Worm (Caenorhabditis elegans) whole organism, L1 larva: ENCODE data around the gene W01B6.6.

Source experiments
- C04F5.9 ChIP-seq: sonication (generic microtip); optimal IDR thresholded peaks from 2 replicates; lab custom pipeline; 2016; ENCODE audit warnings: missing genetic modification characterization, missing compliant biosample characterization
- F16B12.6 ChIP-seq: fragments of 150-350 bp; optimal IDR thresholded peaks from 2 replicates; lab custom pipeline; 2014; ENCODE audit warnings: missing biosample characterization, missing genetic modification characterization
- Y116A8C.19 ChIP-seq: sonication (generic microtip); optimal IDR thresholded peaks from 2 replicates; lab custom pipeline; 2016; ENCODE audit warnings: missing compliant biosample characterization, missing genetic modification characterization, borderline replicate concordance
- alr-1 ChIP-seq: fragments of 200-800 bp; sonication (Bioruptor generic); optimal IDR thresholded peaks from 2 replicates; lab custom pipeline; 2018; ENCODE audit warnings: borderline replicate concordance, mild to moderate bottlenecking, missing genetic modification characterization, missing compliant biosample characterization
- aly-2 ChIP-seq: fragments of 150-350 bp; optimal IDR thresholded peaks from 2 replicates; lab custom pipeline; 2014; ENCODE audit warnings: missing biosample characterization, missing genetic modification characterization
- ama-1 ChIP-seq: fragments of 150-350 bp; optimal IDR thresholded peaks from 2 replicates; lab custom pipeline; 2014
- ceh-8 ChIP-seq: fragments of 200-800 bp; sonication (Bioruptor generic); optimal IDR thresholded peaks from 2 replicates; lab custom pipeline; 2018; ENCODE audit warnings: mild to moderate bottlenecking, missing genetic modification characterization, moderate library complexity, missing compliant biosample characterization
- ceh-90 ChIP-seq: sonication (generic microtip); optimal IDR thresholded peaks from 2 replicates; lab custom pipeline; 2016; ENCODE audit warnings: missing genetic modification characterization, missing compliant biosample characterization
- dpl-1 ChIP-seq, 3 experiments: fragments of 150-350 bp in 2 of 3; sonication (generic microtip) in 1 of 3; optimal IDR thresholded peaks; 2 replicates each; lab custom pipeline; 2014 to 2017; ENCODE audit warnings: missing biosample characterization in 3 of 3, missing genetic modification characterization in 3 of 3, missing genetic modification reagents in 3 of 3
- efl-1 ChIP-seq, 4 experiments: fragments of 150-350 bp; optimal IDR thresholded peaks in 3 of 4; peaks in 1 of 4; 1 replicate in 1 of 4; 2 replicates in 3 of 4; lab custom pipeline; 2014; ENCODE audit warnings: missing biosample characterization in 2 of 4, missing genetic modification characterization in 2 of 4, missing genetic modification reagents in 2 of 4
- egl-27 ChIP-seq, 2 experiments: fragments of 150-350 bp in 1 of 2; sonication (generic microtip); optimal IDR thresholded peaks; 3 replicates each; lab custom pipeline; 2017 to 2018; ENCODE audit warnings: missing biosample characterization in 2 of 2, missing genetic modification characterization in 2 of 2, missing genetic modification reagents in 2 of 2
- fkh-4 ChIP-seq: sonication (generic microtip); optimal IDR thresholded peaks from 2 replicates; lab custom pipeline; 2016; ENCODE audit warnings: missing compliant biosample characterization, missing genetic modification characterization, borderline replicate concordance
- fos-1 ChIP-seq: fragments of 150-350 bp; optimal IDR thresholded peaks from 2 replicates; lab custom pipeline; 2014; ENCODE audit warnings: missing biosample characterization, missing genetic modification characterization
- grh-1 ChIP-seq: fragments of 200-800 bp; sonication (Bioruptor generic); IDR thresholded peaks from 2 replicates; pipeline ENCODE4 v1.3.6; 2022; ENCODE audit warnings: missing genetic modification reagents, missing genetic modification characterization, missing compliant biosample characterization
- lin-13 ChIP-seq: fragments of 150-350 bp; optimal IDR thresholded peaks from 2 replicates; lab custom pipeline; 2014; ENCODE audit warnings: missing biosample characterization, missing genetic modification reagents, missing genetic modification characterization
- lin-15B ChIP-seq: fragments of 150-350 bp; sonication (generic microtip); optimal IDR thresholded peaks from 3 replicates; lab custom pipeline; 2014; ENCODE audit warnings: missing biosample characterization, missing genetic modification characterization
- mab-9 ChIP-seq: fragments of 200-800 bp; sonication (Bioruptor generic); IDR thresholded peaks from 2 replicates; pipeline ENCODE4 v1.3.6; 2022; ENCODE audit warnings: missing genetic modification reagents, missing genetic modification characterization, missing compliant biosample characterization
- mep-1 ChIP-seq: fragments of 150-350 bp; optimal IDR thresholded peaks from 2 replicates; lab custom pipeline; 2014; ENCODE audit warnings: missing biosample characterization, missing genetic modification characterization
- nhr-11 ChIP-seq: fragments of 150-350 bp; optimal IDR thresholded peaks from 2 replicates; lab custom pipeline; 2014; ENCODE audit warnings: missing biosample characterization, missing genetic modification characterization
- nhr-20 ChIP-seq: sonication (generic microtip); optimal IDR thresholded peaks from 2 replicates; lab custom pipeline; 2016; ENCODE audit warnings: mild to moderate bottlenecking, missing genetic modification characterization, missing compliant biosample characterization
- nhr-47 ChIP-seq: sonication (generic microtip); optimal IDR thresholded peaks from 2 replicates; lab custom pipeline; 2016; ENCODE audit warnings: mild to moderate bottlenecking, missing genetic modification characterization, moderate library complexity, missing compliant biosample characterization
- nhr-84 ChIP-seq: sonication (generic microtip); optimal IDR thresholded peaks from 2 replicates; lab custom pipeline; 2017; ENCODE audit warnings: missing biosample characterization, missing genetic modification characterization
- snu-23 ChIP-seq: sonication (generic microtip); optimal IDR thresholded peaks from 2 replicates; lab custom pipeline; 2016; ENCODE audit warnings: missing genetic modification characterization, missing compliant biosample characterization
- sox-4 ChIP-seq: sonication (generic microtip); optimal IDR thresholded peaks from 2 replicates; lab custom pipeline; 2016; ENCODE audit warnings: missing genetic modification characterization, missing compliant biosample characterization
- sptf-1 ChIP-seq: fragments of 150-350 bp; optimal IDR thresholded peaks from 2 replicates; lab custom pipeline; 2014; ENCODE audit warnings: missing biosample characterization, missing genetic modification characterization
- sup-37 ChIP-seq: fragments of 200-800 bp; sonication (Bioruptor generic); optimal IDR thresholded peaks from 2 replicates; lab custom pipeline; 2018; ENCODE audit warnings: mild to moderate bottlenecking, missing genetic modification characterization, missing compliant biosample characterization
- swsn-7 ChIP-seq: sonication (generic microtip); optimal IDR thresholded peaks from 2 replicates; lab custom pipeline; 2016; ENCODE audit warnings: missing genetic modification characterization, missing compliant biosample characterization
- tlp-1 ChIP-seq: fragments of 150-350 bp; optimal IDR thresholded peaks from 2 replicates; lab custom pipeline; 2014; ENCODE audit warnings: missing biosample characterization, missing genetic modification characterization
- unc-30 ChIP-seq: sonication (generic microtip); optimal IDR thresholded peaks from 2 replicates; lab custom pipeline; 2017; ENCODE audit warnings: missing biosample characterization, missing genetic modification characterization
- unc-98 ChIP-seq: fragments of 200-800 bp; sonication (Bioruptor generic); IDR thresholded peaks from 2 replicates; pipeline ENCODE4 v1.3.6; 2022; ENCODE audit warnings: missing genetic modification characterization, missing compliant biosample characterization
- vab-15 ChIP-seq: sonication (generic microtip); optimal IDR thresholded peaks from 2 replicates; lab custom pipeline; 2017; ENCODE audit warnings: missing genotype, mild to moderate bottlenecking, missing genetic modification characterization, missing compliant biosample characterization
- zag-1 ChIP-seq: fragments of 150-350 bp; optimal IDR thresholded peaks from 2 replicates; lab custom pipeline; 2014; ENCODE audit warnings: missing biosample characterization, missing genetic modification characterization
- zip-4 ChIP-seq: fragments of 200-800 bp; sonication (Bioruptor generic); optimal IDR thresholded peaks from 2 replicates; lab custom pipeline; 2018; ENCODE audit warnings: mild to moderate bottlenecking, missing genetic modification characterization, moderate library complexity, missing compliant biosample characterization
- ztf-4 ChIP-seq: fragments of 150-350 bp; optimal IDR thresholded peaks from 2 replicates; lab custom pipeline; 2014; ENCODE audit warnings: missing biosample characterization, missing genetic modification characterization

W01B6.6 gene

DNA sequence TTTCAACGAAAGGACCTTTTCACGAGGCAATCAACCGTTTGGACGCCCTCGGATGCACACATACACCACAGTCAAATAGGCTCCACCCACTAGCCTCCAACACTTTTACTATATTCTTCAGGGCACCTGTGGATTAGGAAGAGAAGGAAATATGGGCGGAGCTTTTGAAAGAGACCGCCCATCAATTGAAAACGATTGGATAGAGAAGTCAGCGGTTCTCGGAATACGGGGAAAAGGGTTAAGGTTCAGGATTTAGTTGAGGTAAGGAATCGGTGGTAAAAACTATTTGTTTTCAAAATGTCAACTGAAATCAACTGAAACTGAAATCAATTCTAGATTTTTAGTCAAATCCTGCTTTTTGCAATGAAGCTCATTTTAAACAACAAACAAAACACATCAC, 29.5 kb downstream of the W01B6.6 start, which contains the start of gene egl-38:
egl-38 (minus strand) TSS at position 101 of the 400 bp plus-strand sequence.
- no peak for TF ChIP-seq swsn-7 (tag; lab: Kevin White, UChicago)
- no peak for TF ChIP-seq F16B12.6 (tag; lab: Kevin White, UChicago)
- no peak for TF ChIP-seq fos-1 (tag; lab: Kevin White, UChicago)
- TF ChIP-seq sox-4 (tag; lab: Kevin White, UChicago): no peak
- no peak for TF ChIP-seq efl-1 (optimal IDR thresholded peaks at IDR 0.05; lab: Kevin White, UChicago)
- no peak for TF ChIP-seq efl-1 (GFP tag; optimal IDR thresholded peaks at IDR 0.05 in 1 of 2; lab: Kevin White, UChicago)
- TF ChIP-seq lin-13 (GFP tag; lab: Kevin White, UChicago): no peak
- no peak for TF ChIP-seq mep-1
- TF ChIP-seq ama-1: no peak
- no peak for TF ChIP-seq Y116A8C.19 (tag; lab: Kevin White, UChicago)
- no peak for TF ChIP-seq aly-2 (tag; lab: Kevin White, UChicago)
- TF ChIP-seq fkh-4 (tag; lab: Kevin White, UChicago): no peak
- no peak for TF ChIP-seq tlp-1 (tag; lab: Kevin White, UChicago)
- no peak for TF ChIP-seq ceh-90 (tag; lab: Kevin White, UChicago)
- TF ChIP-seq zip-4 (GFP tag; lab: Kevin White, UChicago): no peak
- TF ChIP-seq nhr-20: no peak
- no peak for TF ChIP-seq unc-30 (tag; lab: Kevin White, UChicago)
- TF ChIP-seq, all 84 proteins: peak for 0

DNA sequence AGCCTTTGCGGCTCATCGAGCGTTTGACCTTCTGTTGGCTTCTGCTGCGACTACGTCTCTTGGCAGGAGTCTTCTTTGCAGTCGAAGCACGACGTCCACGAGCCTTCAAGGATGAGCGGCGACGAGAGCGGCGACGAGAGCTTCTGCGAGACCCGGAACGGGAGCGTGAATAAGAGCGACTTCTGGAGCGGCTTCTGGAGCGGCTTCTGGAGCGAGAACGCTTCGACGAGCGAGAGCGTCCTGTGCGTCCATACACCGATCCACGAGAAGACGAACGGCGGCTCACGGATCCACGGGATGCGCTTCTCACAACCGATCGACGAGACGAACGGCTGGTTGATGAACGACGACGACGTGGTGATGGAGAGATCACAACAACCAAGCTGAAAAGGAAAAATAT, 30.0 kb downstream of the W01B6.6 start:
- no peak for TF ChIP-seq alr-1 (tag; lab: Kevin White, UChicago)

DNA sequence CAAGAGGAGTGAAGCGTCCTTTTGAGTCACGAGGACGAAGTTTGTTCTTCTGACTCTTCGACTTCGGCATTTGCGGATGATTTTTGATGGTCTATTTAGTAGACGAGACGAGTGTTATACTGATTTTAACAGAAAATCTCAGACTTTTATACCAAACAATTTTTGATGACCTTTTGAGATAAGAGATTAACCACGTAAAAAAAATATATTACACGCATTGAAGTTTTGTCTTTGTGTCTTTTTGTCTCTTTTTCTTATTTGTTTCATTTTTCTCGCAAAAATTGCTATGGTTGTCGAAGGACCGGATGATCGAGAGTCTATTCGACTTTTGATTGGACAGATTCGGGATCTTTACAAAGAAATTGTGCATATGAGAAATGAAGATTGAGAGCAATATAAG, 30.5 kb downstream of the W01B6.6 start, which contains the start of gene spch-1:
spch-1 (minus strand) TSS at position 101 of the 400 bp plus-strand sequence.
- TF ChIP-seq mep-1: no peak
- no peak for TF ChIP-seq zag-1
- TF ChIP-seq snu-23 (GFP tag; lab: Kevin White, UChicago): no peak
- TF ChIP-seq unc-98 (GFP tag; lab: Robert Waterston, UW): no peak
- no peak for TF ChIP-seq ceh-8 (GFP tag; lab: Kevin White, UChicago)
- no peak for TF ChIP-seq lin-13 (GFP tag; lab: Kevin White, UChicago)
- no peak for TF ChIP-seq F16B12.6 (tag; lab: Kevin White, UChicago)
- no peak for TF ChIP-seq Y116A8C.19 (tag; lab: Kevin White, UChicago)
- TF ChIP-seq nhr-47 (tag; lab: Kevin White, UChicago): no peak
- TF ChIP-seq vab-15 (tag; lab: Kevin White, UChicago): no peak
- no peak for TF ChIP-seq mab-9 (GFP tag; lab: Robert Waterston, UW)
- TF ChIP-seq egl-27 (tag; optimal IDR thresholded peaks at IDR 0.05; lab: Kevin White, UChicago): no peak
- no peak for TF ChIP-seq ceh-90 (tag; lab: Kevin White, UChicago)
- TF ChIP-seq, all 84 proteins: peak for 0

DNA sequence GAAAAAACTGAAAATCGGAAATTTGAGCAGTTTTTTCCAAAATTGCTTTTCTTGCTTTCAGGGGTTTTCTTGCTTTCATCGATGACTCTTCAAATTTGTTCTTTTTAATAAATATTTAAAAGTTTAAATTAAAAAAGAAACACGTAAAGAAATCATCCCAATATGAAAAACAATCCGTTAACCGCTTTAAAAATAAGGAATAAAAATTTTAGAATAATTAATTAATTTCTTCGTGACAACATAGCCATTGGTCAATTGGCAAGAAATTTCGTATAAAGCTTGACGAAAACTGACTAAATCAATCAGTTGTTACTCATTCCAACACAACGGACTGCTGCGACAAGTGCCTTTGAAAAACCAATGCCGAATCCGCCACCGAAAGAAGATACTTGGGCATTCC, 31.7 kb downstream of the W01B6.6 start, which contains the start of gene nsph-3.2:
nsph-3.2 (plus strand) TSS at position 301 of the 400 bp plus-strand sequence.
- TF ChIP-seq ztf-4 (tag; lab: Kevin White, UChicago) (no peak), nhr-47 (tag; lab: Kevin White, UChicago) (no peak), efl-1 (optimal IDR thresholded peaks at IDR 0.05; lab: Kevin White, UChicago) (no peak), efl-1 (GFP tag; optimal IDR thresholded peaks at IDR 0.05 in 1 of 2; lab: Kevin White, UChicago) (no peak), nhr-84 (tag; lab: Kevin White, UChicago) (no peak), lin-15B (tag; lab: Kevin White, UChicago) (no peak), dpl-1 (GFP tag; optimal IDR thresholded peaks at IDR 0.05; lab: Kevin White, UChicago) (no peak), nhr-20 (no peak), sptf-1 (tag; lab: Kevin White, UChicago) (no peak), nhr-11 (tag; lab: Kevin White, UChicago) (no peak), grh-1 (GFP tag; lab: Robert Waterston, UW) (no peak), C04F5.9 (tag; lab: Kevin White, UChicago) (no peak), sup-37 (GFP tag; lab: Kevin White, UChicago) (no peak)
